Fruit fly (Drosophila melanogaster) whole organism, pupa: ENCODE data around the gene GstO3.
A peak's percentile ranks its signal among the peaks of the same experiment; 100 is the strongest.

Experiments used
- CG10348 ChIP-seq: fragments of 200-800 bp; sonication (Bioruptor generic); IDR thresholded peaks from 2 replicates; pipeline ENCODE4 v1.3.6; 2022; ENCODE audit warnings: missing biosample characterization, missing genetic modification characterization
- CG12605 ChIP-seq: fragments of 200-800 bp; sonication (Bioruptor generic); IDR thresholded peaks from 2 replicates; pipeline ENCODE4 v1.3.6; 2022; ENCODE audit warnings: missing biosample characterization, missing genetic modification characterization
- CG13204 ChIP-seq: fragments of 200-800 bp; sonication (Bioruptor generic); optimal IDR thresholded peaks from 2 replicates; lab custom pipeline; 2018; ENCODE audit warnings: missing biosample characterization, mild to moderate bottlenecking, missing genetic modification characterization, moderate library complexity
- CG14655 ChIP-seq: fragments of 200-800 bp; sonication (Bioruptor generic); optimal IDR thresholded peaks from 3 replicates; lab custom pipeline; 2017; ENCODE audit warnings: mild to moderate bottlenecking, missing biosample characterization, missing genetic modification reagents, missing genetic modification characterization
- CG15710 ChIP-seq: fragments of 200-800 bp; sonication (Bioruptor generic); optimal IDR thresholded peaks from 2 replicates; lab custom pipeline; 2018; ENCODE audit warnings: missing biosample characterization, mild to moderate bottlenecking, missing genetic modification characterization, moderate library complexity
- CG17806 ChIP-seq: fragments of 200-800 bp; sonication (Bioruptor generic); optimal IDR thresholded peaks from 2 replicates; lab custom pipeline; 2018; ENCODE audit warnings: missing biosample characterization, mild to moderate bottlenecking, missing genetic modification characterization, moderate library complexity
- CG32121 ChIP-seq: fragments of 200-800 bp; sonication (Bioruptor generic); IDR thresholded peaks from 2 replicates; pipeline ENCODE4 v1.3.6; 2022; ENCODE audit warnings: missing biosample characterization, missing genetic modification characterization
- CG34367 ChIP-seq: fragments of 200-800 bp; sonication (Bioruptor generic); optimal IDR thresholded peaks from 2 replicates; lab custom pipeline; 2018; ENCODE audit warnings: missing biosample characterization, mild to moderate bottlenecking, missing genetic modification characterization
- CG4496 ChIP-seq: fragments of 200-800 bp; sonication (Bioruptor generic); IDR thresholded peaks from 3 replicates; pipeline ENCODE4 v1.3.6; 2022; ENCODE audit warnings: missing biosample characterization, missing genetic modification characterization
- CG8159 ChIP-seq: fragments of 200-800 bp; sonication (Bioruptor generic); optimal IDR thresholded peaks from 3 replicates; lab custom pipeline; 2018; ENCODE audit warnings: missing biosample characterization, mild to moderate bottlenecking, missing genetic modification characterization, moderate library complexity
- CG8301 ChIP-seq: fragments of 200-800 bp; sonication (Bioruptor generic); optimal IDR thresholded peaks from 2 replicates; lab custom pipeline; 2018; ENCODE audit warnings: missing biosample characterization, mild to moderate bottlenecking, missing genetic modification characterization
- CG9948 ChIP-seq: fragments of 200-800 bp; sonication (Bioruptor generic); optimal IDR thresholded peaks from 2 replicates; lab custom pipeline; 2018; ENCODE audit warnings: missing biosample characterization, mild to moderate bottlenecking, missing genetic modification characterization, moderate library complexity
- D1 ChIP-seq: fragments of 200-800 bp; sonication (Bioruptor generic); optimal IDR thresholded peaks from 2 replicates; lab custom pipeline; 2018; ENCODE audit warnings: missing biosample characterization, mild to moderate bottlenecking, missing genetic modification characterization, moderate library complexity
- EcR ChIP-seq: fragments of 200-800 bp; sonication (Bioruptor generic); optimal IDR thresholded peaks from 3 replicates; lab custom pipeline; 2019; ENCODE audit warnings: missing biosample characterization, missing genetic modification characterization, mild to moderate bottlenecking, moderate library complexity, missing genetic modification reagents
- Ets98B ChIP-seq: fragments of 200-800 bp; sonication (Bioruptor generic); IDR thresholded peaks from 2 replicates; pipeline ENCODE4 v1.3.6; 2022; ENCODE audit warnings: missing biosample characterization, missing genetic modification characterization
- Pif1A ChIP-seq: fragments of 200-800 bp; sonication (Bioruptor generic); optimal IDR thresholded peaks from 3 replicates; lab custom pipeline; 2016; ENCODE audit warnings: missing biosample characterization, missing genetic modification characterization
- Pif1B ChIP-seq: fragments of 200-800 bp; sonication (Bioruptor generic); optimal IDR thresholded peaks from 3 replicates; lab custom pipeline; 2016; ENCODE audit warnings: missing biosample characterization, missing genetic modification characterization
- Snoo ChIP-seq: fragments of 200-800 bp; sonication (Bioruptor generic); optimal IDR thresholded peaks from 3 replicates; lab custom pipeline; 2017; ENCODE audit warnings: missing biosample characterization, mild to moderate bottlenecking, missing genetic modification characterization, inconsistent platforms
- fd96Ca ChIP-seq: fragments of 200-800 bp; sonication (Bioruptor generic); IDR thresholded peaks from 3 replicates; pipeline ENCODE4 v1.3.6; 2022; ENCODE audit warnings: missing biosample characterization, missing genetic modification characterization
- gl ChIP-seq: fragments of 200-800 bp; sonication (Bioruptor generic); optimal IDR thresholded peaks from 2 replicates; lab custom pipeline; 2018; ENCODE audit warnings: missing biosample characterization, mild to moderate bottlenecking, missing genetic modification characterization
- rn ChIP-seq: fragments of 200-800 bp; sonication (Bioruptor generic); IDR thresholded peaks from 2 replicates; pipeline ENCODE4 v1.3.6; 2022; ENCODE audit warnings: missing biosample characterization, missing genetic modification characterization

The GstO3 gene

dm6 chr3L:8541669-8542068 lies 23.0 kb downstream of the GstO3 start:
- TF ChIP-seq Pif1B = no peak
- no peak for TF ChIP-seq EcR (GFP tag; lab: Kevin White, UChicago)
- no peak for TF ChIP-seq CG12605 (GFP tag; lab: Robert Waterston, UW)
- TF ChIP-seq CG34367 (tag; lab: Kevin White, UChicago) = no peak
- TF ChIP-seq CG8159 (tag; lab: Kevin White, UChicago) = no peak
- TF ChIP-seq CG13204 = no peak
- no peak for TF ChIP-seq Ets98B (GFP tag; lab: Robert Waterston, UW)
- TF ChIP-seq CG17806 (tag; lab: Kevin White, UChicago) = no peak
- no peak for TF ChIP-seq gl (tag; lab: Kevin White, UChicago)
- TF ChIP-seq, all 21 proteins: peak for 0

- TF ChIP-seq CG8159 (tag; lab: Kevin White, UChicago) (no peak), CG14655 (GFP tag; lab: Kevin White, UChicago) (no peak), Snoo (tag; lab: Kevin White, UChicago) (no peak), CG32121 (GFP tag; lab: Robert Waterston, UW) (no peak), Pif1B (no peak), Pif1A (GFP tag; lab: Kevin White, UChicago) (no peak), CG10348 (GFP tag; lab: Robert Waterston, UW) (no peak), fd96Ca (no peak), CG17806 (tag; lab: Kevin White, UChicago) (no peak), EcR (GFP tag; lab: Kevin White, UChicago) (no peak), CG12605 (GFP tag; lab: Robert Waterston, UW) (no peak), CG15710 (tag; lab: Kevin White, UChicago) (no peak), D1 (tag; lab: Kevin White, UChicago) (no peak), CG34367 (tag; lab: Kevin White, UChicago) (no peak), rn (GFP tag; lab: Robert Waterston, UW) (no peak), CG8301 (tag; lab: Kevin White, UChicago) (no peak), CG4496 (no peak), CG9948 (tag; lab: Kevin White, UChicago) (no peak), Ets98B (GFP tag; lab: Robert Waterston, UW) (no peak), CG13204 (no peak)
These were observed 23.5 kb downstream of the GstO3 start for dm6 chr3L:8542213-8542612.

dm6 chr3L:8543866-8544265 lies 25.2 kb downstream of the GstO3 start:
- TF ChIP-seq CG9948 (tag; lab: Kevin White, UChicago) (peak; percentile 1), D1 (tag; lab: Kevin White, UChicago) (peak; percentile 22), CG8159 (tag; lab: Kevin White, UChicago) (peak; percentile 1), rn (GFP tag; lab: Robert Waterston, UW) (no peak), CG10348 (GFP tag; lab: Robert Waterston, UW) (no peak)
- TF ChIP-seq, all 21 proteins: peak for 3

dm6 chr3L:8544710-8545109 lies 26.0 kb downstream of the GstO3 start, which contains the start of gene rhea:
Gene rhea, plus strand, starts transcription at chr3L:8545001.
- TF ChIP-seq D1 (tag; lab: Kevin White, UChicago) (no peak), CG9948 (tag; lab: Kevin White, UChicago) (no peak), CG8159 (tag; lab: Kevin White, UChicago) (peak; percentile 48), CG10348 (GFP tag; lab: Robert Waterston, UW) (no peak), fd96Ca (no peak)

- no peak for TF ChIP-seq Snoo (tag; lab: Kevin White, UChicago)
- no peak for TF ChIP-seq CG17806 (tag; lab: Kevin White, UChicago)
- peak; percentile 2 for TF ChIP-seq EcR (GFP tag; lab: Kevin White, UChicago)
These were observed 26.8 kb downstream of the GstO3 start for dm6 chr3L:8545473-8545872.

- TF ChIP-seq gl (tag; lab: Kevin White, UChicago) = peak; percentile 57
- no peak for TF ChIP-seq CG34367 (tag; lab: Kevin White, UChicago)
- TF ChIP-seq rn (GFP tag; lab: Robert Waterston, UW) = no peak
- TF ChIP-seq CG9948 (tag; lab: Kevin White, UChicago) = no peak
- no peak for TF ChIP-seq CG14655 (GFP tag; lab: Kevin White, UChicago)
- no peak; the same call in 1 of the 3 replicates for TF ChIP-seq fd96Ca
- peak; percentile 59 for TF ChIP-seq Pif1A (GFP tag; lab: Kevin White, UChicago)
- peak; percentile 18 for TF ChIP-seq CG15710 (tag; lab: Kevin White, UChicago)
- TF ChIP-seq EcR (GFP tag; lab: Kevin White, UChicago) = peak; percentile 96
- no peak for TF ChIP-seq CG10348 (GFP tag; lab: Robert Waterston, UW)
- peak; percentile 69 for TF ChIP-seq CG32121 (GFP tag; lab: Robert Waterston, UW)
- TF ChIP-seq CG13204 = peak; percentile 63
- peak; percentile 67 for TF ChIP-seq Pif1B
- TF ChIP-seq CG8159 (tag; lab: Kevin White, UChicago) = peak; percentile 36
- peak; percentile 62 for TF ChIP-seq Ets98B (GFP tag; lab: Robert Waterston, UW)
- TF ChIP-seq CG4496 = peak; percentile 63; the same call in 2 of the 3 replicates
- no peak for TF ChIP-seq CG17806 (tag; lab: Kevin White, UChicago)
- peak; percentile 30 for TF ChIP-seq Snoo (tag; lab: Kevin White, UChicago)
- peak; percentile 57; the same call in 1 of the 2 replicates for TF ChIP-seq CG12605 (GFP tag; lab: Robert Waterston, UW)
- no peak for TF ChIP-seq CG8301 (tag; lab: Kevin White, UChicago)
- TF ChIP-seq D1 (tag; lab: Kevin White, UChicago) = no peak
These were observed 27.7 kb downstream of the GstO3 start for dm6 chr3L:8546355-8546771.
